Fruit fly (Drosophila melanogaster): ENCODE data around the gene CG5888.

DNA sequence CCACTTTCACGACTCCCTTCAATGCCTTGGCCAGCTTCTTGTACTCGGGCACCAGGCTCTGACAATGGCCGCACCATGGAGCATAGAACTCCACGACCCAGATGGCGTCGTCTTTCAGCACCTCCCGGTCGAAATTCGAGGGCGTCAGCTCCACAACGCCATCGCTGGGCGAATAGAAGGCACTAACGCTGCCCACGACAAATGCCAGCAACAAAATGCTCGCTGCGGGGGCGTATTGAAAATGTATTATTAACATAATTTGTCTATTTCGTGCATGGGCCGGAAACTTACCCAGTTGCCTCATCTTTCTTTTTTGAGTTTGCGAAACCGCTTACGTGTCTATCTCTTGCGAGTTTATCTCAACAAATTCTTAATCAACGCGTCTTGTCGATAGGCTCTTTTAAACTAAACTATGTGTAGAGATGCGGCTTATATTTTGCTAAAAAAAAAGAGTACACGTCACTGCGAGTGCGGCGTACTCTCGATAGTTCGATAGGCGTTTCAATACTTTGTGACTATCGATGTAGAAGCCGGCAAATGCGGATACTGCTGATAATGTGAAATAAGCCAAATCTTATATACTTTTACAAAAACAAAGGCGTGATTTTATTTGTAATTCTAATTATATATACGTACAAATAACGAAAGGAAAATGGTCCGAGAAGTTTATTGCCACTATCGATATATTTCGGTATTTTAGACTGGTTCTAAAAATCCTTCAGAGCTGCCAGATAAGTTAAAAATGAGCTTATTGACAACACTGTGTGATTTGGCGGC lies 91.8 kb downstream of the CG5888 start, which contains the start of gene CaBP1:
- TF ChIP-seq CG8478 (optimal IDR thresholded peaks at IDR 0.05): no peak
- TF ChIP-seq CTCF (optimal IDR thresholded peaks at IDR 0.05): no peak
